Worm (Caenorhabditis elegans) whole organism, L4/young adult: ENCODE results near the gene Y66A7A.7.

Experiments used
- W03F9.2 ChIP-seq: fragments of 150-350 bp; optimal IDR thresholded peaks from 2 replicates; lab custom pipeline; 2014; ENCODE audit warnings: missing biosample characterization, missing genetic modification characterization
- dao-5 ChIP-seq: sonication (generic microtip); optimal IDR thresholded peaks from 2 replicates; lab custom pipeline; 2016; ENCODE audit warnings: missing genotype, missing genetic modification characterization, moderate library complexity, missing compliant biosample characterization
- him-1 ChIP-seq: sonication (generic microtip); optimal IDR thresholded peaks from 2 replicates; lab custom pipeline; 2016; ENCODE audit warnings: missing genotype, missing genetic modification reagents, missing genetic modification characterization, missing compliant biosample characterization

DNA sequence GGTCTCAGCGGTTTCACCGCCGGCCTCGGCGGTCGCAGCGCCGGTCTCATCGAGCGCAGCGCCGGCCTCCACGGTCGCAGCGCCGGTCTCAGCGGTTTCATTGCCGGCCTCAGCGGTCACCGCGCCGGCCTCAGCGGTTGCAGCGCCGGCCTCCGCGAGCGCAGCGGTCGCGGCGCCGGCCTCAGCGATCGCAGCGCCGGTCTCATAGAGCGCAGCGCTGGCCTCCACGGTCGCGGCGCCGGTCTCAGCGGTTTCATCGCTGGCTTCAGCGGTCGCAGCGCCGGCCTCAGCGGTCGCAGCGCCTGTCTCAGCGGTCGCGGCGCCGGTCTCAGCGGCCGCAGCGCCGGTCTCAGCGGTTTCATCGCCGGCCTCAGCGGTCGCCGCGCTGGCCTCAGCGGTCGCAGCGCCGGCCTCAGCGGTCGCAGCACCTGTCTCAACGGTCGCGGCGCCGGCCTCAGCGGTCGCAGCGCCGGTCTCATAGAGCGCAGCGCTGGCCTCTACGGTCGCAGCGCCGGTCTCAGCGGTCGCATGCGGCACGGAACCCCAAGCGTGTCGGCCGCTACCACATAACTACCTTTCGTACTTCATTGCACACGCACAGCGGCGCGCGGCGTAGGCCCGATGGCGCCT lies 17.5 kb downstream of the Y66A7A.7 start:
- no peak for TF ChIP-seq dao-5
- TF ChIP-seq him-1 (tag; lab: Kevin White, UChicago) = no peak
- TF ChIP-seq W03F9.2 (tag; lab: Kevin White, UChicago) = no peak
